Fruit fly (Drosophila melanogaster): Measurements from ENCODE around the gene FASN3.

Gene FASN3

dm6 chr3L:25762679-25763078 is at the start of gene FASN3:
TSS of gene FASN3 (minus strand) at chr3L:25762779.
- TF ChIP-seq usp (GFP tag; optimal IDR thresholded peaks at IDR 0.05) = no peak
- no peak for TF ChIP-seq psq (optimal IDR thresholded peaks at IDR 0.05)

DNA sequence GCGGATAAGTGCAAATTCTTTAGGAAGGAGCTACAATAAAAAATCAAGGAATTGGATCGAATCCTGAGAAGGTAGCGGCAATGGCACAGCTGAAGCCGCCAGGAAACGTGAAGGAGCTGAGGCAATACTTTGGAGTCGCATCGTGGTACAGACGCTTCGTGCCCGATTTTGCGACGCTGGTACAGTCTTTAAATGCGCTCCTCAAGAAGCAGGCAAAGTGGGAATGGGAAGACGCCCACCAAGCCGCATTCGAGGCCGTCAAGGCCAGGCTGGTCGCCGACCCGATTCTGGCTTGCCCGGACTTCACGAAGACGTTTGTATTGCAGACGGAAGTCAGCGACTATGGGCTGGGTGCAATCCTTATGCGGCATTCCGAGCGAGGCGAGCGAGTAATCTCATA is 32.8 kb upstream of the FASN3 start:
- TF ChIP-seq usp (GFP tag; optimal IDR thresholded peaks at IDR 0.05) (no peak), EcR (GFP tag; optimal IDR thresholded peaks at IDR 0.05) (no peak), pan (optimal IDR thresholded peaks at IDR 0.05) (no peak), CG8478 (optimal IDR thresholded peaks at IDR 0.05) (no peak), Dll (optimal IDR thresholded peaks at IDR 0.05) (no peak), psq (optimal IDR thresholded peaks at IDR 0.05) (no peak)

dm6 chr3L:25756663-25757062 is 5.9 kb downstream of the FASN3 start:
- TF ChIP-seq pan (optimal IDR thresholded peaks at IDR 0.05) = no peak
- no peak for TF ChIP-seq EcR (GFP tag; optimal IDR thresholded peaks at IDR 0.05)
- TF ChIP-seq psq (optimal IDR thresholded peaks at IDR 0.05) = no peak
- TF ChIP-seq Dll (optimal IDR thresholded peaks at IDR 0.05) = no peak
- TF ChIP-seq CG8478 (optimal IDR thresholded peaks at IDR 0.05) = no peak
- TF ChIP-seq usp (GFP tag; optimal IDR thresholded peaks at IDR 0.05) = no peak
